Fruit fly (Drosophila melanogaster) whole organism, embryonic: ENCODE measurements around the gene CG3448.
A peak's percentile ranks its signal among the peaks of the same experiment; 100 is the strongest.

ENCODE experiments used
- Awh ChIP-seq: fragments of 200-800 bp; sonication (Bioruptor generic); IDR thresholded peaks from 2 replicates; pipeline ENCODE4, ENCODE4 v1.3.6; 2022; ENCODE audit warnings: missing biosample characterization, missing genetic modification characterization
- BEAF-32 ChIP-seq: fragments of 200-800 bp; sonication (Bioruptor generic); optimal IDR thresholded peaks from 3 replicates; lab custom pipeline; 2017; ENCODE audit warnings: missing biosample characterization, missing genetic modification characterization, mild to moderate bottlenecking, moderate library complexity, missing genetic modification reagents
- CG10274 ChIP-seq: fragments of 200-800 bp; sonication (Bioruptor generic); optimal IDR thresholded peaks from 3 replicates; lab custom pipeline; 2017; ENCODE audit warnings: missing biosample characterization, mild to moderate bottlenecking, missing genetic modification characterization
- CG11695 ChIP-seq: fragments of 200-800 bp; sonication (Bioruptor generic); IDR thresholded peaks from 3 replicates; pipeline ENCODE4 v1.3.6; 2022; ENCODE audit warnings: missing biosample characterization, missing genetic modification characterization
- CG13287 ChIP-seq: fragments of 200-800 bp; sonication (Bioruptor generic); IDR thresholded peaks from 2 replicates; pipeline ENCODE4 v1.3.6; 2022; ENCODE audit warnings: missing biosample characterization, missing genetic modification characterization; ENCODE audit not compliant: partially characterized antibody
- CG17385 ChIP-seq: fragments of 200-800 bp; sonication (Bioruptor generic); optimal IDR thresholded peaks from 3 replicates; lab custom pipeline; 2018; ENCODE audit warnings: missing biosample characterization, mild to moderate bottlenecking, missing genetic modification characterization
- CG2199 ChIP-seq: fragments of 200-800 bp; sonication (Bioruptor generic); IDR thresholded peaks from 3 replicates; pipeline ENCODE4 v1.3.6; 2022; ENCODE audit warnings: missing biosample characterization, missing genetic modification characterization
- CG32767 ChIP-seq: fragments of 200-800 bp; sonication (Bioruptor generic); IDR thresholded peaks from 2 replicates; pipeline ENCODE4 v1.3.6; 2022; ENCODE audit warnings: missing biosample characterization, missing genetic modification characterization
- CG42726 ChIP-seq: fragments of 200-800 bp; sonication (Bioruptor generic); IDR thresholded peaks from 2 replicates; pipeline ENCODE4 v1.3.6; 2022; ENCODE audit warnings: missing biosample characterization, missing genetic modification characterization; ENCODE audit not compliant: partially characterized antibody
- CG43689 ChIP-seq: fragments of 200-800 bp; sonication (Bioruptor generic); IDR thresholded peaks from 2 replicates; pipeline ENCODE4 v1.3.6; 2022; ENCODE audit warnings: missing biosample characterization, missing genetic modification characterization
- CG6175 ChIP-seq: fragments of 200-800 bp; sonication (Bioruptor generic); IDR thresholded peaks from 3 replicates; pipeline ENCODE4 v1.3.6; 2022; ENCODE audit warnings: missing biosample characterization, missing genetic modification characterization
- CG6683 ChIP-seq: fragments of 200-800 bp; sonication (Bioruptor generic); optimal IDR thresholded peaks from 2 replicates; lab custom pipeline; 2017; ENCODE audit warnings: missing biosample characterization, mild to moderate bottlenecking, missing genetic modification characterization, missing genetic modification reagents
- CG7928 ChIP-seq: fragments of 200-800 bp; sonication (Bioruptor generic); optimal IDR thresholded peaks from 2 replicates; lab custom pipeline; 2017; ENCODE audit warnings: missing biosample characterization, mild to moderate bottlenecking, missing genetic modification characterization
- CG7987 ChIP-seq: fragments of 200-800 bp; sonication (Bioruptor generic); optimal IDR thresholded peaks from 2 replicates; lab custom pipeline; 2018; ENCODE audit warnings: missing biosample characterization, mild to moderate bottlenecking, missing genetic modification characterization, moderate library complexity
- CG9876 ChIP-seq: fragments of 200-800 bp; sonication (Bioruptor generic); optimal IDR thresholded peaks from 2 replicates; lab custom pipeline; 2016; ENCODE audit warnings: missing biosample characterization, missing genetic modification characterization
- CG9932 ChIP-seq: fragments of 200-800 bp; sonication (Bioruptor generic); IDR thresholded peaks from 2 replicates; pipeline ENCODE4 v1.3.6; 2022; ENCODE audit warnings: missing biosample characterization, missing genetic modification characterization
- Fer1 ChIP-seq: fragments of 200-800 bp; sonication (Bioruptor generic); optimal IDR thresholded peaks from 2 replicates; lab custom pipeline; 2017; ENCODE audit warnings: missing biosample characterization, mild to moderate bottlenecking, missing genetic modification characterization
- Fer3 ChIP-seq: fragments of 200-800 bp; sonication (Bioruptor generic); optimal IDR thresholded peaks from 2 replicates; lab custom pipeline; 2018; ENCODE audit warnings: missing biosample characterization, mild to moderate bottlenecking, missing genetic modification characterization, moderate library complexity
- H2.0 ChIP-seq: fragments of 200-800 bp; sonication (Bioruptor generic); IDR thresholded peaks from 2 replicates; pipeline ENCODE4 v1.3.6; 2022; ENCODE audit warnings: missing biosample characterization, missing genetic modification characterization
- Hey ChIP-seq: fragments of 200-800 bp; sonication (Bioruptor generic); optimal IDR thresholded peaks from 3 replicates; lab custom pipeline; 2018; ENCODE audit warnings: missing biosample characterization, mild to moderate bottlenecking, missing genetic modification characterization
- Hmx ChIP-seq: fragments of 200-800 bp; sonication (Bioruptor generic); optimal IDR thresholded peaks from 2 replicates; lab custom pipeline; 2016; ENCODE audit warnings: missing biosample characterization, missing genetic modification characterization
- Hr39 ChIP-seq: fragments of >200 bp; optimal IDR thresholded peaks from 2 replicates; lab custom pipeline; 2017
- Rx ChIP-seq: fragments of 200-800 bp; sonication (Bioruptor generic); IDR thresholded peaks from 2 replicates; pipeline ENCODE4 v1.3.6; 2022; ENCODE audit warnings: missing biosample characterization, missing genetic modification characterization
- Sox102F ChIP-seq: fragments of 200-800 bp; sonication (Bioruptor generic); optimal IDR thresholded peaks from 2 replicates; lab custom pipeline; 2018; ENCODE audit warnings: missing biosample characterization, mild to moderate bottlenecking, missing genetic modification characterization, moderate library complexity
- Ssrp ChIP-seq: fragments of 200-800 bp; sonication (Bioruptor generic); optimal IDR thresholded peaks from 2 replicates; lab custom pipeline; 2018; ENCODE audit warnings: missing biosample characterization, mild to moderate bottlenecking, missing genetic modification characterization, moderate library complexity
- Xrp1 ChIP-seq: fragments of 200-800 bp; sonication (Bioruptor generic); IDR thresholded peaks from 2 replicates; pipeline ENCODE4 v1.3.6; 2022; ENCODE audit warnings: missing biosample characterization, missing genetic modification characterization
- az2 ChIP-seq: fragments of 200-800 bp; sonication (Bioruptor generic); optimal IDR thresholded peaks from 3 replicates; lab custom pipeline; 2016; ENCODE audit warnings: missing biosample characterization, missing genetic modification characterization
- br ChIP-seq: fragments of >200 bp; optimal IDR thresholded peaks from 2 replicates; lab custom pipeline; 2017
- cas ChIP-seq: fragments of 200-800 bp; sonication (Bioruptor generic); IDR thresholded peaks from 2 replicates; pipeline ENCODE4 v1.3.6; 2022; ENCODE audit warnings: missing biosample characterization, missing genetic modification characterization
- chm ChIP-seq: fragments of 200-800 bp; sonication (Bioruptor generic); IDR thresholded peaks from 2 replicates; pipeline ENCODE4 v1.3.6; 2022; ENCODE audit warnings: missing biosample characterization, missing genetic modification characterization
- chn ChIP-seq: fragments of 200-800 bp; sonication (Bioruptor generic); optimal IDR thresholded peaks from 2 replicates; lab custom pipeline; 2016; ENCODE audit warnings: missing biosample characterization, missing genetic modification characterization
- crol ChIP-seq: fragments of 200-800 bp; sonication (Bioruptor generic); IDR thresholded peaks from 2 replicates; pipeline ENCODE4 v1.3.6; 2022; ENCODE audit warnings: missing biosample characterization, missing genetic modification characterization
- crp ChIP-seq, 2 experiments: fragments of 200-800 bp; sonication (Bioruptor generic); optimal IDR thresholded peaks; 2 replicates in 1 of 2; 3 replicates in 1 of 2; lab custom pipeline; 2017; ENCODE audit warnings: missing biosample characterization in 2 of 2, missing genetic modification characterization in 2 of 2, mild to moderate bottlenecking in 1 of 2, moderate library complexity in 1 of 2
- da ChIP-seq: fragments of 200-800 bp; sonication (Bioruptor generic); optimal IDR thresholded peaks from 2 replicates; lab custom pipeline; 2016; ENCODE audit warnings: missing biosample characterization, missing genetic modification characterization
- disco-r ChIP-seq: fragments of 200-800 bp; sonication (Bioruptor generic); optimal IDR thresholded peaks from 2 replicates; lab custom pipeline; 2016; ENCODE audit warnings: missing biosample characterization, missing genetic modification characterization
- ewg ChIP-seq: fragments of 200-800 bp; sonication (Bioruptor generic); optimal IDR thresholded peaks from 3 replicates; lab custom pipeline; 2017; ENCODE audit warnings: mild to moderate bottlenecking, missing biosample characterization, missing genetic modification reagents, missing genetic modification characterization
- fu2 ChIP-seq: fragments of 200-800 bp; sonication (Bioruptor generic); optimal IDR thresholded peaks from 2 replicates; lab custom pipeline; 2016; ENCODE audit warnings: missing biosample characterization, missing genetic modification characterization
- hkb ChIP-seq, 2 experiments: fragments of 200-800 bp in 1 of 2; fragments of >200 bp in 1 of 2; sonication (Bioruptor generic) in 1 of 2; IDR thresholded peaks in 1 of 2; optimal IDR thresholded peaks in 1 of 2; 2 replicates each; pipeline versions ENCODE4 v1.3.6 to Lab custom; 2017 to 2022; ENCODE audit warnings: missing biosample characterization in 1 of 2, missing genetic modification characterization in 1 of 2
- ind ChIP-seq: fragments of 200-800 bp; sonication (Bioruptor generic); optimal IDR thresholded peaks from 3 replicates; lab custom pipeline; 2016; ENCODE audit warnings: missing biosample characterization, missing genetic modification characterization
- insv ChIP-seq, 2 experiments: fragments of 200-800 bp; sonication (Bioruptor generic); optimal IDR thresholded peaks; 3 replicates each; lab custom pipeline; 2016 to 2018; ENCODE audit warnings: missing biosample characterization in 2 of 2, missing genetic modification characterization in 2 of 2
- pb ChIP-seq: fragments of 200-800 bp; sonication (Bioruptor generic); optimal IDR thresholded peaks from 3 replicates; lab custom pipeline; 2016; ENCODE audit warnings: missing biosample characterization, missing genetic modification characterization
- pfk ChIP-seq: fragments of 200-800 bp; sonication (Bioruptor generic); optimal IDR thresholded peaks from 2 replicates; lab custom pipeline; 2018; ENCODE audit warnings: missing biosample characterization, mild to moderate bottlenecking, missing genetic modification characterization, moderate library complexity
- slp2 ChIP-seq: fragments of 200-800 bp; sonication (Bioruptor generic); optimal IDR thresholded peaks from 2 replicates; lab custom pipeline; 2016; ENCODE audit warnings: missing biosample characterization, missing genetic modification characterization
- tin ChIP-seq: fragments of 200-800 bp; sonication (Bioruptor generic); optimal IDR thresholded peaks from 3 replicates; lab custom pipeline; 2016; ENCODE audit warnings: missing biosample characterization, missing genetic modification characterization
- trem ChIP-seq: fragments of 200-800 bp; optimal IDR thresholded peaks from 3 replicates; lab custom pipeline; 2019; ENCODE audit warnings: missing biosample characterization, mild to moderate bottlenecking, missing genetic modification characterization, moderate library complexity
- ttk ChIP-seq: fragments of 200-800 bp; sonication (Bioruptor generic); IDR thresholded peaks from 2 replicates; pipeline ENCODE4 v2.1.2; 2022; ENCODE audit warnings: missing biosample characterization, missing genetic modification characterization
- twi ChIP-seq: fragments of 200-800 bp; optimal IDR thresholded peaks from 2 replicates; lab custom pipeline; 2019; ENCODE audit warnings: missing biosample characterization, mild to moderate bottlenecking, missing genetic modification characterization, moderate library complexity
- zf30C ChIP-seq: fragments of 200-800 bp; sonication (Bioruptor generic); optimal IDR thresholded peaks from 3 replicates; lab custom pipeline; 2018; ENCODE audit warnings: missing biosample characterization, mild to moderate bottlenecking, missing genetic modification characterization
- zfh1 ChIP-seq: fragments of 200-800 bp; sonication (Bioruptor generic); IDR thresholded peaks from 3 replicates; pipeline ENCODE4 v1.3.6; 2022; ENCODE audit warnings: missing biosample characterization, missing genetic modification characterization
- zfh2 ChIP-seq: fragments of 200-800 bp; sonication (Bioruptor generic); optimal IDR thresholded peaks from 2 replicates; lab custom pipeline; 2016; ENCODE audit warnings: missing biosample characterization, missing genetic modification characterization

Gene CG3448

dm6 chr3L:9426656-9427294, 24.6 kb downstream of the CG3448 start, which contains the start of the genes Atat and Shc (continued):
- TF ChIP-seq zfh2 (GFP tag; lab: Kevin White, UChicago) = peak; percentile 100
- TF ChIP-seq ttk = peak; percentile 100
- TF ChIP-seq CG9932 (GFP tag; lab: Robert Waterston, UW) = peak; percentile 100
- peak; percentile 99 for TF ChIP-seq chm (GFP tag; lab: Robert Waterston, UW)
- peak; percentile 99 for TF ChIP-seq Sox102F (GFP tag; lab: Kevin White, UChicago)
- TF ChIP-seq ind (GFP tag; lab: Kevin White, UChicago) = peak; percentile 100
- TF ChIP-seq slp2 (GFP tag; lab: Kevin White, UChicago) = peak; percentile 99
- TF ChIP-seq Fer1 = peak; percentile 98
- peak; percentile 95 for TF ChIP-seq trem (tag; lab: Kevin White, UChicago)
- peak; percentile 96 for TF ChIP-seq CG6683
- peak; percentile 95 for TF ChIP-seq CG17385
- TF ChIP-seq da (GFP tag; lab: Kevin White, UChicago) = peak; percentile 99
- TF ChIP-seq twi (tag; lab: Kevin White, UChicago) = peak; percentile 96
- TF ChIP-seq az2 (GFP tag; lab: Kevin White, UChicago) = peak; percentile 99
- TF ChIP-seq zfh1 (GFP tag; lab: Robert Waterston, UW) = peak; percentile 100
- peak; percentile 100 for TF ChIP-seq chn
- TF ChIP-seq br (lab: Kevin White, UChicago) = no peak
- peak; percentile 100 for TF ChIP-seq CG9876 (GFP tag; lab: Kevin White, UChicago)
- TF ChIP-seq CG11695 (GFP tag; lab: Robert Waterston, UW) = peak; percentile 97
- peak; percentile 99 for TF ChIP-seq Rx (GFP tag; lab: Robert Waterston, UW)
- peak; percentile 98 for TF ChIP-seq ewg (GFP tag; lab: Kevin White, UChicago)
- TF ChIP-seq Fer3 (tag; lab: Kevin White, UChicago) = peak; percentile 99
- TF ChIP-seq CG7928 (GFP tag; lab: Kevin White, UChicago) = peak; percentile 85
- peak; percentile 99 for TF ChIP-seq CG2199 (GFP tag; lab: Robert Waterston, UW)
- peak; percentile 100 for TF ChIP-seq fu2 (GFP tag; lab: Kevin White, UChicago)
- TF ChIP-seq zf30C = peak; percentile 37
- TF ChIP-seq CG10274 (GFP tag; lab: Kevin White, UChicago) = peak; percentile 95
- TF ChIP-seq CG13287 = peak; percentile 94
- TF ChIP-seq disco-r (GFP tag; lab: Kevin White, UChicago) = peak; percentile 99
- TF ChIP-seq H2.0 (GFP tag; lab: Robert Waterston, UW) = peak; percentile 99
- TF ChIP-seq Hmx (GFP tag; lab: Kevin White, UChicago) = peak; percentile 97
- TF ChIP-seq tin (GFP tag; lab: Kevin White, UChicago) = peak; percentile 100
- TF ChIP-seq cas = peak; percentile 99
- peak; percentile 66 for TF ChIP-seq pfk (GFP tag; lab: Kevin White, UChicago)
- TF ChIP-seq crol (GFP tag; lab: Robert Waterston, UW) = peak; percentile 85
- TF ChIP-seq hkb (optimal IDR thresholded peaks at IDR 0.05; lab: Kevin White, UChicago) = peak; percentile 90
- peak; percentile 98 for TF ChIP-seq hkb (GFP tag; IDR thresholded peaks at IDR 0.05; lab: Robert Waterston, UW)
- peak; percentile 99 for TF ChIP-seq pb
- TF ChIP-seq Ssrp (tag; lab: Kevin White, UChicago) = peak; percentile 99
- TF ChIP-seq crp (GFP tag; optimal IDR thresholded peaks at IDR 0.05; lab: Kevin White, UChicago) = peak in 1 of 2 experiments; percentile 77
- peak; percentile 98 for TF ChIP-seq CG43689 (GFP tag; lab: Robert Waterston, UW)
- TF ChIP-seq Hey (tag; lab: Kevin White, UChicago) = peak; percentile 95
- TF ChIP-seq insv (GFP tag; optimal IDR thresholded peaks at IDR 0.05; lab: Kevin White, UChicago) = peak; percentile 16 to 80
- TF ChIP-seq CG32767 (GFP tag; lab: Robert Waterston, UW) = peak; percentile 98
- 0 out of 2 replicates have a peak, but pooled peaks have one; percentile 65 for TF ChIP-seq CG42726 (GFP tag; lab: Robert Waterston, UW)
- TF ChIP-seq BEAF-32 = peak; percentile 99
- TF ChIP-seq Xrp1 (GFP tag; lab: Robert Waterston, UW) = peak; percentile 99
- TF ChIP-seq CG6175 (GFP tag; lab: Robert Waterston, UW) = peak; percentile 99
- TF ChIP-seq Hr39 = no peak
- peak; percentile 98 for TF ChIP-seq Awh (GFP tag; lab: Robert Waterston, UW)
- TF ChIP-seq CG7987 (GFP tag; lab: Kevin White, UChicago) = peak; percentile 95
